Fruit fly (Drosophila melanogaster): ENCODE results near the gene CG45690.

The CG45690 gene

dm6 chr2L:10661490-10662240 is 3.6 kb downstream of the CG45690 start, which contains the start of gene CG31871 (continued):
- peak; percentile 34; the same call in 2 of the 3 replicates for TF ChIP-seq CG2889 (GFP tag; IDR thresholded peaks at IDR 0.05)
- no peak for TF ChIP-seq sens-2 (GFP tag; IDR thresholded peaks at IDR 0.05)
- peak; percentile 6 for TF ChIP-seq CG2116 (GFP tag; optimal IDR thresholded peaks at IDR 0.05)
- TF ChIP-seq yki (optimal IDR thresholded peaks at IDR 0.05): no peak
- no peak for TF ChIP-seq jigr1 (GFP tag; IDR thresholded peaks at IDR 0.05)
- no peak for TF ChIP-seq B-H2 (GFP tag; optimal IDR thresholded peaks at IDR 0.05)
- TF ChIP-seq CG13424 (tag; optimal IDR thresholded peaks at IDR 0.05): peak; percentile 86
- no peak for TF ChIP-seq Ravus (GFP tag; IDR thresholded peaks at IDR 0.05)
- TF ChIP-seq pzg (GFP tag; optimal IDR thresholded peaks at IDR 0.05): no peak
- no peak for TF ChIP-seq bbx (GFP tag; IDR thresholded peaks at IDR 0.05; ENCODE audit: partially characterized antibody)
- no peak; the same call in 1 of the 2 replicates for TF ChIP-seq bowl (GFP tag; IDR thresholded peaks at IDR 0.05)
- peak; percentile 79 for TF ChIP-seq CG30403 (GFP tag; optimal IDR thresholded peaks at IDR 0.05)
- TF ChIP-seq Nf-YC (tag; optimal IDR thresholded peaks at IDR 0.05): peak; percentile 65
- TF ChIP-seq ase (GFP tag; IDR thresholded peaks at IDR 0.05): peak; percentile 67; the same call in 2 of the 3 replicates
- TF ChIP-seq CG8359 (GFP tag; optimal IDR thresholded peaks at IDR 0.05; ENCODE audit: borderline replicate concordance): peak; percentile 2
- TF ChIP-seq CG13624 (GFP tag; optimal IDR thresholded peaks at IDR 0.05): no peak
- TF ChIP-seq CG14710 (tag; optimal IDR thresholded peaks at IDR 0.05): peak; percentile 72
- TF ChIP-seq CG12071 (GFP tag; optimal IDR thresholded peaks at IDR 0.05): no peak
- no peak for TF ChIP-seq NK7.1 (GFP tag; optimal IDR thresholded peaks at IDR 0.05)
- TF ChIP-seq Tbp (GFP tag; optimal IDR thresholded peaks at IDR 0.05): no peak
- no peak for TF ChIP-seq HLH4C (GFP tag; IDR thresholded peaks at IDR 0.05; ENCODE audit: partially characterized antibody)
- no peak for TF ChIP-seq CG3726 (GFP tag; IDR thresholded peaks at IDR 0.05)
- TF ChIP-seq chn (GFP tag; optimal IDR thresholded peaks at IDR 0.05): no peak
- no peak for TF ChIP-seq slp2 (GFP tag; optimal IDR thresholded peaks at IDR 0.05)
- peak; percentile 78 for TF ChIP-seq Oli (tag; optimal IDR thresholded peaks at IDR 0.05)
- TF ChIP-seq Dip2 (GFP tag; IDR thresholded peaks at IDR 0.05): no peak
- peak; percentile 44; the same call in 1 of the 3 replicates for TF ChIP-seq Aef1 (GFP tag; IDR thresholded peaks at IDR 0.05)
- peak; percentile 48 for TF ChIP-seq kni (GFP tag; optimal IDR thresholded peaks at IDR 0.05)
- no peak for TF ChIP-seq Side (GFP tag; optimal IDR thresholded peaks at IDR 0.05)
- TF ChIP-seq Hey (tag; optimal IDR thresholded peaks at IDR 0.05): no peak
- TF ChIP-seq CG10462 (GFP tag; optimal IDR thresholded peaks at IDR 0.05): no peak
- peak; percentile 61 for TF ChIP-seq Xbp1 (GFP tag; optimal IDR thresholded peaks at IDR 0.05)
- no peak for TF ChIP-seq CG17612 (GFP tag; IDR thresholded peaks at IDR 0.05)
- TF ChIP-seq fd64A (GFP tag; optimal IDR thresholded peaks at IDR 0.05): no peak
- TF ChIP-seq CG10209 (GFP tag; optimal IDR thresholded peaks at IDR 0.05): peak; percentile 61
- TF ChIP-seq Oaz (GFP tag; IDR thresholded peaks at IDR 0.05): peak; percentile 40; the same call in 1 of the 2 replicates
- 0 out of 3 replicates have a peak, but pooled peaks have one; percentile 52 for TF ChIP-seq CG11093 (GFP tag; IDR thresholded peaks at IDR 0.05)
- TF ChIP-seq Hmr (GFP tag; optimal IDR thresholded peaks at IDR 0.05): peak; percentile 58
- no peak for TF ChIP-seq Mes4 (GFP tag; optimal IDR thresholded peaks at IDR 0.05)
- TF ChIP-seq CG17385 (GFP tag; optimal IDR thresholded peaks at IDR 0.05): peak; percentile 73
- TF ChIP-seq CG4707 (GFP tag; optimal IDR thresholded peaks at IDR 0.05): no peak
- TF ChIP-seq CG7839 (tag; optimal IDR thresholded peaks at IDR 0.05): peak; percentile 87
- TF ChIP-seq abd-A (tag; optimal IDR thresholded peaks at IDR 0.05): no peak
- no peak for TF ChIP-seq Atf-2 (GFP tag; optimal IDR thresholded peaks at IDR 0.05)
- TF ChIP-seq oc (tag; optimal IDR thresholded peaks at IDR 0.05): peak; percentile 83
- no peak for TF ChIP-seq D (optimal IDR thresholded peaks at IDR 0.05)
- peak; percentile 47 for TF ChIP-seq D (GFP tag; optimal IDR thresholded peaks at IDR 0.05)
- no peak for TF ChIP-seq fu2 (GFP tag; optimal IDR thresholded peaks at IDR 0.05)
- TF ChIP-seq shn (GFP tag; optimal IDR thresholded peaks at IDR 0.05): no peak
- no peak for TF ChIP-seq tx (GFP tag; optimal IDR thresholded peaks at IDR 0.05)

All from whole organism, embryonic.